Worm (Caenorhabditis elegans): ENCODE measurements around the gene C50B8.6.

Gene C50B8.6

ce11 chrV:13627103-13627623, 48.4 kb downstream of the C50B8.6 start, which contains the start of gene sde-2:
TSS of gene sde-2 (plus strand) at chrV:13627573.
- TF ChIP-seq pqm-1 (tag; optimal IDR thresholded peaks at IDR 0.05) = no peak
- peak; percentile 35 for TF ChIP-seq egl-5 (tag; optimal IDR thresholded peaks at IDR 0.05)
- peak; percentile 4 for TF ChIP-seq lin-39 (tag; optimal IDR thresholded peaks at IDR 0.05)
- no peak for TF ChIP-seq ztf-11 (tag; optimal IDR thresholded peaks at IDR 0.05)
- no peak for TF ChIP-seq fos-1 (tag; optimal IDR thresholded peaks at IDR 0.05)
- no peak for TF ChIP-seq elt-2 (tag; optimal IDR thresholded peaks at IDR 0.05)
- TF ChIP-seq elt-1 (tag; optimal IDR thresholded peaks at IDR 0.05) = no peak
- no peak for TF ChIP-seq hmg-11 (tag; optimal IDR thresholded peaks at IDR 0.05)
- no peak for TF ChIP-seq nhr-237 (tag; optimal IDR thresholded peaks at IDR 0.05)
- no peak for TF ChIP-seq nhr-28 (tag; optimal IDR thresholded peaks at IDR 0.05)
- no peak for TF ChIP-seq R02D3.7 (tag; optimal IDR thresholded peaks at IDR 0.05)
- TF ChIP-seq unc-62 (GFP tag; optimal IDR thresholded peaks at IDR 0.05) = no peak
- no peak for TF ChIP-seq fkh-2 (tag; optimal IDR thresholded peaks at IDR 0.05)
- TF ChIP-seq nhr-11 (tag; optimal IDR thresholded peaks at IDR 0.05) = no peak
